Worm (Caenorhabditis elegans): ENCODE data around the gene T21C9.6.

ce11 chrV:10557676-10558075 is 24.0 kb upstream of the T21C9.6 start, which contains the start of gene best-14:
- TF ChIP-seq xnd-1 (tag; optimal IDR thresholded peaks at IDR 0.05) (no peak), sdz-38 (tag; optimal IDR thresholded peaks at IDR 0.05) (no peak), Y56A3A.18 (GFP tag; IDR thresholded peaks at IDR 0.05) (no peak), ceh-58 (GFP tag; IDR thresholded peaks at IDR 0.05) (no peak), sea-2 (GFP tag; IDR thresholded peaks at IDR 0.05) (no peak), unc-62 (GFP tag; optimal IDR thresholded peaks at IDR 0.05) (no peak), Y67H2A.10 (GFP tag; conservative IDR thresholded peaks at IDR 0.05) (no peak), T26A5.8 (tag; optimal IDR thresholded peaks at IDR 0.05) (no peak), let-607 (tag; optimal IDR thresholded peaks at IDR 0.05) (no peak)
